Worm (Caenorhabditis elegans) whole organism, L2 larva: Measurements from ENCODE around the gene lmd-3.

Experiments used
- ZK546.5 ChIP-seq: sonication (generic microtip); optimal IDR thresholded peaks from 2 replicates; lab custom pipeline; 2017; ENCODE audit warnings: missing biosample characterization, missing genetic modification characterization
- ceh-82 ChIP-seq: fragments of 150-350 bp; optimal IDR thresholded peaks from 2 replicates; lab custom pipeline; 2014; ENCODE audit warnings: missing biosample characterization, missing genetic modification characterization

ce11 chrV:8460800-8461199 is 16.2 kb upstream of the lmd-3 start:
- TF ChIP-seq ZK546.5 (tag; lab: Kevin White, UChicago) (no peak), ceh-82 (tag; lab: Kevin White, UChicago) (no peak)
